Worm (Caenorhabditis elegans): ENCODE results near the gene brp-1.
A peak's percentile ranks its signal among the peaks of the same experiment; 100 is the strongest.

The brp-1 gene

ce11 chrIII:12017999-12018398 lies 2.4 kb upstream of the brp-1 start:
- no peak for TF ChIP-seq ceh-19 (GFP tag; optimal IDR thresholded peaks at IDR 0.05)
- no peak for TF ChIP-seq C38D4.7 (GFP tag; optimal IDR thresholded peaks at IDR 0.05)
- no peak for TF ChIP-seq pag-3 (tag; optimal IDR thresholded peaks at IDR 0.05; ENCODE audit: borderline replicate concordance)
- no peak for TF ChIP-seq hlh-8 (tag; optimal IDR thresholded peaks at IDR 0.05)
- TF ChIP-seq F13H6.1 (tag; optimal IDR thresholded peaks at IDR 0.05), result no peak
- TF ChIP-seq pat-9 (tag; optimal IDR thresholded peaks at IDR 0.05), result no peak
- TF ChIP-seq elt-4 (tag; optimal IDR thresholded peaks at IDR 0.05), result no peak
- TF ChIP-seq ceh-48 (tag; optimal IDR thresholded peaks at IDR 0.05), result no peak
- TF ChIP-seq unc-3 (GFP tag; conservative IDR thresholded peaks at IDR 0.05), result no peak
- TF ChIP-seq unc-3 (tag; optimal IDR thresholded peaks at IDR 0.05), result no peak
- no peak for TF ChIP-seq ets-4 (tag; optimal IDR thresholded peaks at IDR 0.05)
- TF ChIP-seq pros-1 (tag; optimal IDR thresholded peaks at IDR 0.05), result no peak
- no peak for TF ChIP-seq lin-11 (tag; optimal IDR thresholded peaks at IDR 0.05)
- TF ChIP-seq ceh-18 (tag; optimal IDR thresholded peaks at IDR 0.05), result no peak
- no peak for TF ChIP-seq lim-6 (tag; optimal IDR thresholded peaks at IDR 0.05)
- no peak for TF ChIP-seq che-1 (tag; optimal IDR thresholded peaks at IDR 0.05)
- no peak for TF ChIP-seq madf-2 (tag; optimal IDR thresholded peaks at IDR 0.05)
- TF ChIP-seq ceh-31 (tag; optimal IDR thresholded peaks at IDR 0.05), result no peak
- TF ChIP-seq dve-1 (tag; optimal IDR thresholded peaks at IDR 0.05), result no peak

- no peak for TF ChIP-seq fkh-10 (GFP tag; optimal IDR thresholded peaks at IDR 0.05)
- TF ChIP-seq gmeb-2 (tag; optimal IDR thresholded peaks at IDR 0.05), result no peak
- TF ChIP-seq ets-4 (tag; optimal IDR thresholded peaks at IDR 0.05), result no peak
- no peak for TF ChIP-seq tbx-7 (tag; optimal IDR thresholded peaks at IDR 0.05)
- TF ChIP-seq hlh-15 (tag; optimal IDR thresholded peaks at IDR 0.05), result no peak
- no peak for TF ChIP-seq dve-1 (tag; optimal IDR thresholded peaks at IDR 0.05)
- TF ChIP-seq C38D4.7 (GFP tag; optimal IDR thresholded peaks at IDR 0.05), result no peak
- no peak for TF ChIP-seq lin-11 (tag; optimal IDR thresholded peaks at IDR 0.05)
- no peak for TF ChIP-seq unc-86 (tag; optimal IDR thresholded peaks at IDR 0.05)
Observed at ce11 chrIII:12022281-12022680, 1.9 kb downstream of the brp-1 start.

ce11 chrIII:12028769-12029168 lies 8.4 kb downstream of the brp-1 start, which contains the start of gene Y79H2A.12:
TSS of gene Y79H2A.12 (minus strand) at chrIII:12028869.
- TF ChIP-seq pat-9 (tag; optimal IDR thresholded peaks at IDR 0.05) (no peak), dmd-4 (tag; optimal IDR thresholded peaks at IDR 0.05; ENCODE audit: borderline replicate concordance) (no peak), K09A11.1 (tag; optimal IDR thresholded peaks at IDR 0.05; ENCODE audit: insufficient read depth) (no peak), lin-11 (tag; optimal IDR thresholded peaks at IDR 0.05) (no peak), pax-1 (tag; optimal IDR thresholded peaks at IDR 0.05) (no peak), ceh-9 (tag; optimal IDR thresholded peaks at IDR 0.05) (no peak), hlh-30 (tag; optimal IDR thresholded peaks at IDR 0.05; ENCODE audit: insufficient read depth) (no peak), npax-4 (tag; optimal IDR thresholded peaks at IDR 0.05) (no peak)

DNA sequence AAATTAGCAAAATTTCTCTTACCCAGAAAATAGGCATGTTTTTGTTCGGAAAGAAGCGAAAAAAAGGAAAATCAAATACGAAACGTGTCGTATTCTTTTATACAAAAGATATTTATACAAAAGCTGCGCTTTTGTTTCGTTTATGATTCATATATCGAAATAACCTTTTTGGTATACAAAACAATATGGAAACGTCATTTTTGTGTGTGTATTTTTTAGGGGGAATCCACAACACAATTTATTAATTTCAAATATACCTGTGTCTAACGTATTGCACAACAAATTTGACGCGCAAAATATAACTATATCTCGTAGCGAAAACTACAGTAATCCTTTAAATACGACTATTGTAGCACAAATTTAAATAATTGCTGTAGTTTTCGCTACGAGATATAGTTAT lies 10.3 kb downstream of the brp-1 start, which contains the start of gene Y79H2A.2:
TSS of gene Y79H2A.2 (minus strand) at position 101 of the 400 bp plus-strand sequence.
- no peak for TF ChIP-seq zip-5 (tag; optimal IDR thresholded peaks at IDR 0.05)
- no peak for TF ChIP-seq eyg-1 (tag; optimal IDR thresholded peaks at IDR 0.05)
- no peak for TF ChIP-seq ttx-3 (tag; optimal IDR thresholded peaks at IDR 0.05)
- no peak for TF ChIP-seq ceh-24 (tag; optimal IDR thresholded peaks at IDR 0.05)
- no peak for TF ChIP-seq T23F11.4 (GFP tag; optimal IDR thresholded peaks at IDR 0.05)

- TF ChIP-seq unc-55 (GFP tag; optimal IDR thresholded peaks at IDR 0.05) (no peak), nfya-1 (tag; optimal IDR thresholded peaks at IDR 0.05) (peak; percentile 54)
Observed at ce11 chrIII:12033259-12033658, 12.9 kb downstream of the brp-1 start.
